Worm (Caenorhabditis elegans) whole organism, mixed stage, embryonic: Measurements from ENCODE around the gene T05C12.4.

Source experiments
- M03D4.4 ChIP-seq: sonication (generic microtip); optimal IDR thresholded peaks from 2 replicates; lab custom pipeline; 2017; ENCODE audit warnings: mild to moderate bottlenecking, missing genetic modification characterization, missing compliant biosample characterization
- bed-3 ChIP-seq: fragments of 200-800 bp; sonication (Bioruptor generic); optimal IDR thresholded peaks from 3 replicates; lab custom pipeline; 2018; ENCODE audit warnings: mild to moderate bottlenecking, missing genetic modification characterization, moderate library complexity, missing compliant biosample characterization
- ceh-39 ChIP-seq: fragments of 150-350 bp; optimal IDR thresholded peaks from 2 replicates; lab custom pipeline; 2014; ENCODE audit warnings: missing biosample characterization, missing genetic modification characterization
- ceh-43 ChIP-seq: fragments of 200-800 bp; sonication (Bioruptor generic); optimal IDR thresholded peaks from 2 replicates; lab custom pipeline; 2018; ENCODE audit warnings: mild to moderate bottlenecking, missing genetic modification characterization, moderate library complexity, missing compliant biosample characterization
- ceh-83 ChIP-seq: fragments of 200-800 bp; sonication (Bioruptor generic); optimal IDR thresholded peaks from 2 replicates; lab custom pipeline; 2018; ENCODE audit warnings: mild to moderate bottlenecking, missing genetic modification characterization, missing compliant biosample characterization
- ces-1 ChIP-seq: fragments of 150-350 bp; optimal IDR thresholded peaks from 2 replicates; lab custom pipeline; 2014; ENCODE audit warnings: missing biosample characterization, missing genetic modification reagents, missing genetic modification characterization
- cnd-1 ChIP-seq: fragments of 200-800 bp; sonication (Bioruptor generic); optimal IDR thresholded peaks from 2 replicates; lab custom pipeline; 2018; ENCODE audit warnings: mild to moderate bottlenecking, missing genetic modification characterization, missing compliant biosample characterization
- drap-1 ChIP-seq: fragments of 200-800 bp; sonication (Bioruptor generic); optimal IDR thresholded peaks from 3 replicates; lab custom pipeline; 2018; ENCODE audit warnings: mild to moderate bottlenecking, missing genetic modification characterization, missing compliant biosample characterization
- elt-1 ChIP-seq: sonication (generic microtip); optimal IDR thresholded peaks from 2 replicates; lab custom pipeline; 2017; ENCODE audit warnings: missing genetic modification characterization, mild to moderate bottlenecking, missing compliant biosample characterization, antibody characterized with exemption, moderate library complexity, borderline replicate concordance; ENCODE audit not compliant: insufficient read depth
- elt-3 ChIP-seq: fragments of 150-350 bp; optimal IDR thresholded peaks from 2 replicates; lab custom pipeline; 2014; ENCODE audit warnings: missing biosample characterization, missing genetic modification characterization
- flh-1 ChIP-seq: fragments of 200-800 bp; sonication (Bioruptor generic); optimal IDR thresholded peaks from 2 replicates; lab custom pipeline; 2018; ENCODE audit warnings: mild to moderate bottlenecking, missing genetic modification characterization, moderate library complexity, missing compliant biosample characterization
- ham-2 ChIP-seq: fragments of 200-800 bp; sonication (Bioruptor generic); optimal IDR thresholded peaks from 2 replicates; lab custom pipeline; 2018; ENCODE audit warnings: mild to moderate bottlenecking, missing genetic modification characterization, missing compliant biosample characterization
- lin-13 ChIP-seq: fragments of 150-350 bp; optimal IDR thresholded peaks from 2 replicates; lab custom pipeline; 2014; ENCODE audit warnings: missing biosample characterization, missing genetic modification characterization
- lin-32 ChIP-seq: fragments of 200-800 bp; sonication (Bioruptor generic); optimal IDR thresholded peaks from 2 replicates; lab custom pipeline; 2018; ENCODE audit warnings: mild to moderate bottlenecking, missing genetic modification characterization, missing compliant biosample characterization
- lsy-2 ChIP-seq: fragments of 150-350 bp; optimal IDR thresholded peaks from 2 replicates; lab custom pipeline; 2014; ENCODE audit warnings: missing biosample characterization, missing genetic modification characterization
- mab-5 ChIP-seq: fragments of 150-350 bp; optimal IDR thresholded peaks from 2 replicates; lab custom pipeline; 2014; ENCODE audit warnings: missing biosample characterization, missing genetic modification characterization
- mep-1 ChIP-seq: fragments of 150-350 bp; optimal IDR thresholded peaks from 2 replicates; lab custom pipeline; 2017; ENCODE audit warnings: missing biosample characterization, missing genetic modification reagents, missing genetic modification characterization, inconsistent platforms
- mls-2 ChIP-seq: sonication (generic microtip); optimal IDR thresholded peaks from 2 replicates; lab custom pipeline; 2016; ENCODE audit warnings: mild to moderate bottlenecking, missing genetic modification characterization, moderate library complexity, missing compliant biosample characterization
- nhr-12 ChIP-seq: fragments of 150-350 bp; optimal IDR thresholded peaks from 2 replicates; lab custom pipeline; 2014; ENCODE audit warnings: missing biosample characterization, missing genetic modification characterization
- nhr-2 ChIP-seq: fragments of 150-350 bp; optimal IDR thresholded peaks from 2 replicates; lab custom pipeline; 2014; ENCODE audit warnings: missing biosample characterization, missing genetic modification characterization
- nhr-237 ChIP-seq: fragments of 150-350 bp; optimal IDR thresholded peaks from 2 replicates; lab custom pipeline; 2014; ENCODE audit warnings: missing biosample characterization, missing genetic modification characterization
- nhr-28 ChIP-seq: fragments of 150-350 bp; optimal IDR thresholded peaks from 2 replicates; lab custom pipeline; 2014; ENCODE audit warnings: missing biosample characterization, missing genetic modification characterization
- nhr-76 ChIP-seq: sonication (generic microtip); optimal IDR thresholded peaks from 2 replicates; lab custom pipeline; 2017; ENCODE audit warnings: missing biosample characterization, missing genetic modification characterization
- sem-2 ChIP-seq: fragments of 200-800 bp; sonication (Bioruptor generic); optimal IDR thresholded peaks from 2 replicates; lab custom pipeline; 2018; ENCODE audit warnings: mild to moderate bottlenecking, missing genetic modification characterization, missing compliant biosample characterization
- snpc-4 ChIP-seq: fragments of 150-350 bp; optimal IDR thresholded peaks from 2 replicates; lab custom pipeline; 2014; ENCODE audit warnings: missing biosample characterization, missing genetic modification characterization
- sptf-1 ChIP-seq: sonication (generic microtip); optimal IDR thresholded peaks from 2 replicates; lab custom pipeline; 2017; ENCODE audit warnings: mild to moderate bottlenecking, missing genetic modification characterization, moderate library complexity, missing compliant biosample characterization
- tbx-8 ChIP-seq: fragments of 200-800 bp; sonication (Bioruptor generic); optimal IDR thresholded peaks from 2 replicates; lab custom pipeline; 2018; ENCODE audit warnings: mild to moderate bottlenecking, missing genetic modification characterization, moderate library complexity, missing compliant biosample characterization
- unc-120 ChIP-seq: sonication (generic microtip); optimal IDR thresholded peaks from 2 replicates; lab custom pipeline; 2017; ENCODE audit warnings: missing genetic modification characterization, missing compliant biosample characterization; ENCODE audit not compliant: poor library complexity, severe bottlenecking
- unc-39 ChIP-seq: fragments of 150-350 bp; optimal IDR thresholded peaks from 2 replicates; lab custom pipeline; 2014; ENCODE audit warnings: missing biosample characterization, missing genetic modification characterization
- zip-8 ChIP-seq: fragments of 150-350 bp; optimal IDR thresholded peaks from 2 replicates; lab custom pipeline; 2014; ENCODE audit warnings: missing biosample characterization, missing genetic modification characterization
- ztf-11 ChIP-seq: fragments of 150-350 bp; optimal IDR thresholded peaks from 2 replicates; lab custom pipeline; 2014; ENCODE audit warnings: missing biosample characterization, missing genetic modification characterization

Gene T05C12.4

DNA sequence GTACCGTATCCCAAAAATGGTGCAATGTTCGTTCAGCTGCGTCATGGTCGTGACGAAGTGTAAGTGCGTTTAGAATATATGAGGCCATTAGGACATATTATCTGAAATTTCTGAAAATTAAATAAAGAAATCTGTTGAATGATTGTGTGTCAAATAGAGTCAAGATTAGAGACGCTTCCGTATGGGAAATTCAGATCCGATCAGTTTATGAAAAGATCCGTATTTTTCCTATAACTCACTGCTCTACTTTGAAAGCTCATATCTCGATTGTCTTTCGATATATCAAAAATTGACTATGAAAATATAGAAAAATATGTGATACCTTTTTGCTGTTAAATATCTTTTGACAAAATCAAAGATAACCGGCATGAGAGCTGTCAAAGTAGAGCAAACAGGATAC, at the start of gene T05C12.4:
T05C12.4 (minus strand) TSS at position 101 of the 400 bp plus-strand sequence.
- TF ChIP-seq lin-32 (GFP tag; lab: Kevin White, UChicago), result no peak
- TF ChIP-seq elt-1 (tag; lab: Kevin White, UChicago), result no peak
- TF ChIP-seq tbx-8 (GFP tag; lab: Kevin White, UChicago), result no peak
- no peak for TF ChIP-seq unc-39
- TF ChIP-seq ceh-39 (tag; lab: Kevin White, UChicago), result no peak
- TF ChIP-seq sem-2 (GFP tag; lab: Kevin White, UChicago), result no peak
- TF ChIP-seq elt-3 (tag; lab: Kevin White, UChicago), result no peak
- TF ChIP-seq flh-1 (GFP tag; lab: Kevin White, UChicago), result no peak
- TF ChIP-seq snpc-4 (tag; lab: Kevin White, UChicago), result no peak
- TF ChIP-seq nhr-237 (tag; lab: Kevin White, UChicago), result no peak
- TF ChIP-seq bed-3 (GFP tag; lab: Kevin White, UChicago), result no peak
- TF ChIP-seq sptf-1 (tag; lab: Kevin White, UChicago), result no peak
- TF ChIP-seq, all 35 proteins: peak for 0

DNA sequence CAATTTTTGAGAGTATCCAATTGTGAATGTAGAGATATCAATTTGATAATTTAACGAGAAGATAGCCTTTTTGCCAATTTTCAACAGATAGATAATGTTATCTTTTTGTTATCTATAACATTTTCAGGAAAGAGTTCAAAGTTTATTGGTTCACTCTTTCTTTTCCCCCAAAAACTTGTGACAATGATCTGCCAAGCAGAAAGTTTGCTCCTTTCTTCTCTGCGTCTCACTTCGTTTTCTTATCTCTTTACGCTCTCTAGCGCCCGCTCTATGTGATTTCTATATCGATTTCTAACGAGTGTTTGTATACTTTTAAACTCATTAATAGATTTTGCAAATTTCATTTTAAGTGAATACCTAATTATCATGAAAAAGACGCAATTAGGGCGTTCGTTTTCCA, 46.3 kb upstream of the T05C12.4 start:
- TF ChIP-seq mls-2 (tag; lab: Kevin White, UChicago), result no peak
- no peak for TF ChIP-seq ztf-11 (tag; lab: Kevin White, UChicago)
- TF ChIP-seq sem-2 (GFP tag; lab: Kevin White, UChicago), result no peak

DNA sequence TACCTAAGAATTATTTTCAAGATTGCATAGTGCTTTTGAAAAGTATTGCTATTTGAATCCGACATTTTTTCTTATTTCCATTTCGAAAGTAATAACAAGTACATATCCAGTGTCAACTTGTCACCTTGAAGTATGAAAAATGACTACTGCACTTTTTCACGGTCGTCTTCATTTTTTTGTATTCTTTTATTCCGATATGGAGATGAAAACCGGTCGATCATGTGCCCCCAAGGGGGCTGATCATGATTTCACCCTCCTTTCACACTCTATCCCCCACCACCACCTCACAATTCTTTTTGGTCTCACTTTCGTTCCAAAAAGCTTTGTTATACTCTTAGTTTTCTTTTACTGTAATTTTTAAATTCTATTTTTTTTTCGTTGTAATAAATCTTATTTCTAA, 45.7 kb upstream of the T05C12.4 start:
- no peak for TF ChIP-seq flh-1 (GFP tag; lab: Kevin White, UChicago)
- TF ChIP-seq M03D4.4 (tag; lab: Kevin White, UChicago), result no peak
- TF ChIP-seq bed-3 (GFP tag; lab: Kevin White, UChicago), result no peak
- no peak for TF ChIP-seq mab-5 (tag; lab: Kevin White, UChicago)
- TF ChIP-seq mls-2 (tag; lab: Kevin White, UChicago), result no peak
- TF ChIP-seq cnd-1 (tag; lab: Kevin White, UChicago), result no peak
- no peak for TF ChIP-seq sem-2 (GFP tag; lab: Kevin White, UChicago)
- TF ChIP-seq unc-39, result no peak
- TF ChIP-seq nhr-28 (tag; lab: Kevin White, UChicago), result no peak
- TF ChIP-seq nhr-237 (tag; lab: Kevin White, UChicago), result no peak
- no peak for TF ChIP-seq elt-1 (tag; lab: Kevin White, UChicago)
- TF ChIP-seq mep-1 (tag; lab: Kevin White, UChicago), result no peak
- no peak for TF ChIP-seq ceh-83 (GFP tag; lab: Kevin White, UChicago)
- no peak for TF ChIP-seq ceh-43 (GFP tag; lab: Kevin White, UChicago)
- no peak for TF ChIP-seq ham-2 (GFP tag; lab: Kevin White, UChicago)
- TF ChIP-seq ces-1 (GFP tag; lab: Kevin White, UChicago), result no peak
- TF ChIP-seq nhr-12 (tag; lab: Kevin White, UChicago), result no peak
- no peak for TF ChIP-seq nhr-2

DNA sequence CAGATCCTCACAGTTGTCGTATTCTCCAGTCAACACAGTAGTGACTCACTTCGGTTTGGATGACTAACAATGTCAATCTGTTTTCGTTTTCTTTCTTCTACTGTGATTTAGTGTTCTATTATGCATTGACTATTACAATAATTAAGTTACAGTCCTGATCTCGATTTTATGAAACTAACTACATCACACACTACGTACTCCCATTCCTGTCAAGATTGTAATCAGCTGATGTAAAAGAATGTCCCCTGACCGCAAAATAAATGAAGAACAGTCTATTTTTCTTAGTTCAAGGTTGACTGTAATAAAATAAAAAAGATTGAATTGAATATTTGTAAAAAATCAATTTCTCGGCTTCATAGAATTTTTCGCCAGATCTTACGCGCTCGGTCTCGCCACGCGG, 45.2 kb upstream of the T05C12.4 start:
- TF ChIP-seq nhr-76 (no peak), unc-39 (no peak), nhr-28 (tag; lab: Kevin White, UChicago) (no peak), M03D4.4 (tag; lab: Kevin White, UChicago) (no peak), snpc-4 (tag; lab: Kevin White, UChicago) (no peak), tbx-8 (GFP tag; lab: Kevin White, UChicago) (no peak), lsy-2 (tag; lab: Kevin White, UChicago) (no peak), nhr-2 (no peak), ztf-11 (tag; lab: Kevin White, UChicago) (no peak), drap-1 (GFP tag; lab: Kevin White, UChicago) (no peak), zip-8 (no peak), unc-120 (tag; lab: Kevin White, UChicago) (no peak), mls-2 (tag; lab: Kevin White, UChicago) (no peak), sem-2 (GFP tag; lab: Kevin White, UChicago) (no peak), lin-13 (tag; lab: Kevin White, UChicago) (no peak), flh-1 (GFP tag; lab: Kevin White, UChicago) (no peak), ham-2 (GFP tag; lab: Kevin White, UChicago) (no peak), cnd-1 (tag; lab: Kevin White, UChicago) (no peak), ceh-39 (tag; lab: Kevin White, UChicago) (no peak)
